Fruit fly (Drosophila melanogaster) whole organism, embryonic: Measurements from ENCODE around the gene ETHR.

Experiments
- Aef1 ChIP-seq: fragments of 200-800 bp; sonication (Bioruptor generic); IDR thresholded peaks from 3 replicates; pipeline ENCODE4 v1.3.6; 2022; ENCODE audit warnings: missing biosample characterization, missing genetic modification characterization
- CG10209 ChIP-seq: fragments of 200-800 bp; sonication (Bioruptor generic); optimal IDR thresholded peaks from 3 replicates; lab custom pipeline; 2017; ENCODE audit warnings: missing biosample characterization, mild to moderate bottlenecking, missing genetic modification characterization, missing genetic modification reagents
- CG11504 ChIP-seq: fragments of 200-800 bp; sonication (Bioruptor generic); optimal IDR thresholded peaks from 3 replicates; lab custom pipeline; 2019; ENCODE audit warnings: missing biosample characterization, mild to moderate bottlenecking, missing genetic modification characterization, moderate library complexity
- CG12769 ChIP-seq: fragments of 200-800 bp; sonication (Bioruptor generic); optimal IDR thresholded peaks from 2 replicates; lab custom pipeline; 2019; ENCODE audit warnings: missing biosample characterization, mild to moderate bottlenecking, missing genetic modification characterization, moderate library complexity
- CG13296 ChIP-seq: fragments of 200-800 bp; sonication (Bioruptor generic); optimal IDR thresholded peaks from 3 replicates; lab custom pipeline; 2018; ENCODE audit warnings: missing biosample characterization, mild to moderate bottlenecking, missing genetic modification characterization
- CG13624 ChIP-seq: fragments of 200-800 bp; sonication (Bioruptor generic); optimal IDR thresholded peaks from 2 replicates; lab custom pipeline; 2016; ENCODE audit warnings: missing biosample characterization, missing genetic modification characterization
- CG13894 ChIP-seq: fragments of 200-800 bp; sonication (Bioruptor generic); optimal IDR thresholded peaks from 3 replicates; lab custom pipeline; 2018; ENCODE audit warnings: missing biosample characterization, mild to moderate bottlenecking, missing genetic modification characterization, moderate library complexity
- CG14667 ChIP-seq: fragments of 200-800 bp; sonication (Bioruptor generic); IDR thresholded peaks from 2 replicates; pipeline ENCODE4 v1.3.6; 2022; ENCODE audit warnings: missing biosample characterization, missing genetic modification characterization
- CG15269 ChIP-seq: fragments of 200-800 bp; sonication (Bioruptor generic); optimal IDR thresholded peaks from 2 replicates; lab custom pipeline; 2018; ENCODE audit warnings: missing biosample characterization, mild to moderate bottlenecking, missing genetic modification characterization, moderate library complexity
- CG15514 ChIP-seq: fragments of 200-800 bp; sonication (Bioruptor generic); optimal IDR thresholded peaks from 3 replicates; lab custom pipeline; 2017; ENCODE audit warnings: missing biosample characterization, missing genetic modification characterization, mild to moderate bottlenecking, moderate library complexity, missing genetic modification reagents
- CG16815 ChIP-seq: fragments of 200-800 bp; sonication (Bioruptor generic); optimal IDR thresholded peaks from 3 replicates; lab custom pipeline; 2017; ENCODE audit warnings: missing biosample characterization, mild to moderate bottlenecking, missing genetic modification characterization
- CG17568 ChIP-seq: fragments of 200-800 bp; sonication (Bioruptor generic); optimal IDR thresholded peaks from 2 replicates; lab custom pipeline; 2018; ENCODE audit warnings: missing biosample characterization, mild to moderate bottlenecking, missing genetic modification characterization, moderate library complexity
- CG18262 ChIP-seq: fragments of 200-800 bp; optimal IDR thresholded peaks from 3 replicates; lab custom pipeline; 2019; ENCODE audit warnings: missing biosample characterization, mild to moderate bottlenecking, missing genetic modification characterization, moderate library complexity
- CG18619 ChIP-seq: fragments of 200-800 bp; sonication (Bioruptor generic); optimal IDR thresholded peaks from 3 replicates; lab custom pipeline; 2017; ENCODE audit warnings: missing biosample characterization, mild to moderate bottlenecking, missing genetic modification characterization
- CG2889 ChIP-seq: fragments of 200-800 bp; sonication (Bioruptor generic); IDR thresholded peaks from 3 replicates; pipeline ENCODE4 v1.3.6; 2022; ENCODE audit warnings: missing biosample characterization, missing genetic modification characterization
- CG3281 ChIP-seq: fragments of 200-800 bp; sonication (Bioruptor generic); optimal IDR thresholded peaks from 3 replicates; lab custom pipeline; 2017; ENCODE audit warnings: missing biosample characterization, mild to moderate bottlenecking, missing genetic modification characterization
- CG3407 ChIP-seq: fragments of 200-800 bp; sonication (Bioruptor generic); optimal IDR thresholded peaks from 2 replicates; lab custom pipeline; 2018; ENCODE audit warnings: missing biosample characterization, mild to moderate bottlenecking, missing genetic modification characterization
- CG6272 ChIP-seq: fragments of 200-800 bp; sonication (Bioruptor generic); IDR thresholded peaks from 2 replicates; pipeline ENCODE4 v1.3.6; 2022; ENCODE audit warnings: missing biosample characterization, missing genetic modification characterization
- CG6813 ChIP-seq: fragments of 200-800 bp; sonication (Bioruptor generic); optimal IDR thresholded peaks from 2 replicates; lab custom pipeline; 2017; ENCODE audit warnings: missing biosample characterization, missing genetic modification characterization, mild to moderate bottlenecking, moderate library complexity, missing genetic modification reagents
- CG7271 ChIP-seq: fragments of 200-800 bp; sonication (Bioruptor generic); optimal IDR thresholded peaks from 2 replicates; lab custom pipeline; 2018; ENCODE audit warnings: missing biosample characterization, mild to moderate bottlenecking, missing genetic modification characterization, moderate library complexity
- CG7839 ChIP-seq: fragments of 200-800 bp; sonication (Bioruptor generic); optimal IDR thresholded peaks from 3 replicates; lab custom pipeline; 2018; ENCODE audit warnings: missing biosample characterization, mild to moderate bottlenecking, missing genetic modification characterization, moderate library complexity
- CG8281 ChIP-seq: fragments of 200-800 bp; sonication (Bioruptor generic); optimal IDR thresholded peaks from 2 replicates; lab custom pipeline; 2018; ENCODE audit warnings: missing biosample characterization, mild to moderate bottlenecking, missing genetic modification characterization, moderate library complexity
- CG9797 ChIP-seq: fragments of 200-800 bp; sonication (Bioruptor generic); optimal IDR thresholded peaks from 3 replicates; lab custom pipeline; 2018; ENCODE audit warnings: missing biosample characterization, mild to moderate bottlenecking, missing genetic modification characterization
- Chrac-16 ChIP-seq: fragments of 200-800 bp; sonication (Bioruptor generic); optimal IDR thresholded peaks from 3 replicates; lab custom pipeline; 2016; ENCODE audit warnings: missing biosample characterization, missing genetic modification characterization
- CrebB ChIP-seq: fragments of 200-800 bp; sonication (Bioruptor generic); optimal IDR thresholded peaks from 3 replicates; lab custom pipeline; 2018; ENCODE audit warnings: missing biosample characterization, mild to moderate bottlenecking, missing genetic modification characterization
- D ChIP-seq, 2 experiments: fragments of 200-800 bp in 1 of 2; fragments of >200 bp in 1 of 2; sonication (Bioruptor generic) in 1 of 2; optimal IDR thresholded peaks; 2 replicates in 1 of 2; 3 replicates in 1 of 2; lab custom pipeline; 2017; ENCODE audit warnings: mild to moderate bottlenecking in 1 of 2, missing biosample characterization in 1 of 2, missing genetic modification characterization in 1 of 2, missing genetic modification reagents in 1 of 2
- D19B ChIP-seq: fragments of 200-800 bp; sonication (Bioruptor generic); optimal IDR thresholded peaks from 2 replicates; lab custom pipeline; 2017; ENCODE audit warnings: missing biosample characterization, mild to moderate bottlenecking, missing genetic modification characterization
- Eip74EF ChIP-seq, 2 experiments: fragments of 200-800 bp in 1 of 2; fragments of >200 bp in 1 of 2; sonication (Bioruptor generic) in 1 of 2; optimal IDR thresholded peaks; 2 replicates each; lab custom pipeline; 2017 to 2019; ENCODE audit warnings: missing biosample characterization in 2 of 2, missing genetic modification characterization in 2 of 2, mild to moderate bottlenecking in 1 of 2, moderate library complexity in 1 of 2
- Fer1 ChIP-seq: fragments of 200-800 bp; sonication (Bioruptor generic); optimal IDR thresholded peaks from 2 replicates; lab custom pipeline; 2017; ENCODE audit warnings: missing biosample characterization, mild to moderate bottlenecking, missing genetic modification characterization
- HLH4C ChIP-seq: fragments of 200-800 bp; sonication (Bioruptor generic); IDR thresholded peaks from 3 replicates; pipeline ENCODE4 v1.3.6; 2022; ENCODE audit warnings: missing biosample characterization, missing genetic modification characterization; ENCODE audit not compliant: partially characterized antibody
- HmgZ ChIP-seq: fragments of 200-800 bp; sonication (Bioruptor generic); optimal IDR thresholded peaks from 2 replicates; lab custom pipeline; 2018; ENCODE audit warnings: missing biosample characterization, mild to moderate bottlenecking, missing genetic modification characterization
- Hmr ChIP-seq: fragments of 200-800 bp; sonication (Bioruptor generic); optimal IDR thresholded peaks from 3 replicates; lab custom pipeline; 2017; ENCODE audit warnings: mild to moderate bottlenecking, missing biosample characterization, missing genetic modification reagents, missing genetic modification characterization
- Lhr ChIP-seq: fragments of 200-800 bp; sonication (Bioruptor generic); optimal IDR thresholded peaks from 3 replicates; lab custom pipeline; 2017; ENCODE audit warnings: mild to moderate bottlenecking, missing biosample characterization, missing genetic modification reagents, missing genetic modification characterization
- NC2α ChIP-seq: fragments of 200-800 bp; sonication (Bioruptor generic); optimal IDR thresholded peaks from 2 replicates; lab custom pipeline; 2016; ENCODE audit warnings: missing biosample characterization, missing genetic modification characterization
- PHDP ChIP-seq: fragments of 200-800 bp; sonication (Bioruptor generic); optimal IDR thresholded peaks from 3 replicates; lab custom pipeline; 2018; ENCODE audit warnings: missing biosample characterization, mild to moderate bottlenecking, missing genetic modification characterization, moderate library complexity
- Scr ChIP-seq: fragments of 200-800 bp; sonication (Bioruptor generic); IDR thresholded peaks from 2 replicates; pipeline ENCODE4 v1.3.6; 2022; ENCODE audit warnings: missing biosample characterization, missing genetic modification characterization; ENCODE audit not compliant: partially characterized antibody
- Sox100B ChIP-seq: fragments of 200-800 bp; sonication (Bioruptor generic); optimal IDR thresholded peaks from 3 replicates; lab custom pipeline; 2018; ENCODE audit warnings: missing biosample characterization, mild to moderate bottlenecking, missing genetic modification characterization
- chn ChIP-seq: fragments of 200-800 bp; sonication (Bioruptor generic); optimal IDR thresholded peaks from 2 replicates; lab custom pipeline; 2016; ENCODE audit warnings: missing biosample characterization, missing genetic modification characterization
- dm ChIP-seq: fragments of 200-800 bp; sonication (Bioruptor generic); optimal IDR thresholded peaks from 3 replicates; lab custom pipeline; 2016; ENCODE audit warnings: missing biosample characterization, missing genetic modification characterization
- dmrt99B ChIP-seq: fragments of 200-800 bp; sonication (Bioruptor generic); optimal IDR thresholded peaks from 2 replicates; lab custom pipeline; 2018; ENCODE audit warnings: missing biosample characterization, mild to moderate bottlenecking, missing genetic modification characterization, moderate library complexity
- gcm2 ChIP-seq: fragments of 200-800 bp; sonication (Bioruptor generic); optimal IDR thresholded peaks from 2 replicates; lab custom pipeline; 2016; ENCODE audit warnings: missing biosample characterization, missing genetic modification characterization
- lab ChIP-seq: fragments of 200-800 bp; sonication (Bioruptor generic); optimal IDR thresholded peaks from 3 replicates; lab custom pipeline; 2017; ENCODE audit warnings: missing biosample characterization, missing genetic modification characterization, mild to moderate bottlenecking, moderate library complexity, missing genetic modification reagents
- mirr ChIP-seq: fragments of 200-800 bp; sonication (Bioruptor generic); optimal IDR thresholded peaks from 3 replicates; lab custom pipeline; 2018; ENCODE audit warnings: missing biosample characterization, mild to moderate bottlenecking, missing genetic modification characterization
- nmo ChIP-seq: fragments of 200-800 bp; sonication (Bioruptor generic); optimal IDR thresholded peaks from 2 replicates; lab custom pipeline; 2018; ENCODE audit warnings: missing biosample characterization, mild to moderate bottlenecking, missing genetic modification characterization, moderate library complexity
- prd ChIP-seq, 3 experiments: fragments of >200 bp in 2 of 3; fragments of 200-800 bp in 1 of 3; sonication (Bioruptor generic) in 1 of 3; optimal IDR thresholded peaks in 2 of 3; IDR thresholded peaks in 1 of 3; 2 replicates in 2 of 3; 3 replicates in 1 of 3; pipeline versions ENCODE4 v1.3.6 to Lab custom; 2017 to 2022; ENCODE audit warnings: missing biosample characterization in 1 of 3, missing genetic modification characterization in 1 of 3
- sima ChIP-seq: fragments of 200-800 bp; sonication (Bioruptor generic); optimal IDR thresholded peaks from 2 replicates; lab custom pipeline; 2016; ENCODE audit warnings: missing biosample characterization, missing genetic modification characterization
- so ChIP-seq: fragments of 200-800 bp; sonication (Bioruptor generic); IDR thresholded peaks from 3 replicates; pipeline ENCODE4 v1.3.6; 2022; ENCODE audit warnings: missing biosample characterization, missing genetic modification characterization
- vvl ChIP-seq: fragments of 200-800 bp; sonication (Bioruptor generic); IDR thresholded peaks from 2 replicates; pipeline ENCODE4 v1.3.6; 2022; ENCODE audit warnings: missing biosample characterization, missing genetic modification characterization

The ETHR gene

DNA sequence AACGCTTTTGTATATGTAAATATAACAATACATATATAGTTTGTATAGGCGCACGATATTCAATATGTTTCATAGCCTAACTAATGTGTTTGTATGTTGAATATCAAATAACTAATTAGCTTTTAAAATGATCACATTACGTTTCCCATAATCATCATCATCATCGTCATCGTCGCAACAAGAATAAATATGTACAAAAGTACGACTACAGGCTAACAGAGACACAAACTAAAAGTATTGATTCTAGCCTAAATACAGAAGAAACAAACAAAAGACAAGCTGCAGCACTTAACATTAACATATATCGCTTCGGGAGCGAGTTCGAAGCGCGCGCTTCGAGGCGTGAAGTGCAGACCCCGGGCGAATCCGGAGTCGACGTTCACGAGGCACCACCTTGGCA, 24.4 kb downstream of the ETHR start (continued):
- TF ChIP-seq CG3407 (GFP tag; lab: Kevin White, UChicago) (peak; percentile 32), CG13296 (peak; percentile 70), chn (GFP tag; lab: Kevin White, UChicago) (no peak), sima (no peak), CG18619 (GFP tag; lab: Kevin White, UChicago) (peak; percentile 20), CG15514 (GFP tag; lab: Kevin White, UChicago) (peak; percentile 45), CG18262 (tag; lab: Kevin White, UChicago) (peak; percentile 8), nmo (GFP tag; lab: Kevin White, UChicago) (no peak), Eip74EF (GFP tag; optimal IDR thresholded peaks at IDR 0.05; lab: Kevin White, UChicago) (peak in 1 of 2 experiments; percentile 8), CrebB (peak; percentile 19), CG7839 (tag; lab: Kevin White, UChicago) (no peak), Chrac-16 (GFP tag; lab: Kevin White, UChicago) (no peak), PHDP (tag; lab: Kevin White, UChicago) (peak; percentile 48), CG13894 (no peak), CG10209 (GFP tag; lab: Kevin White, UChicago) (peak; percentile 18), Scr (GFP tag; lab: Robert Waterston, UW) (no peak), dmrt99B (peak; percentile 22), CG6813 (GFP tag; lab: Kevin White, UChicago) (peak; percentile 66), CG2889 (GFP tag; lab: Robert Waterston, UW) (no peak), CG12769 (tag; lab: Kevin White, UChicago) (peak; percentile 13), CG7271 (tag; lab: Kevin White, UChicago) (no peak), Hmr (peak; percentile 32), HmgZ (tag; lab: Kevin White, UChicago) (peak; percentile 17), mirr (GFP tag; lab: Kevin White, UChicago) (peak; percentile 62), lab (GFP tag; lab: Kevin White, UChicago) (peak; percentile 40), CG3281 (GFP tag; lab: Kevin White, UChicago) (peak; percentile 11), Aef1 (GFP tag; lab: Robert Waterston, UW) (no peak), Sox100B (GFP tag; lab: Kevin White, UChicago) (peak; percentile 16), CG8281 (tag; lab: Kevin White, UChicago) (peak; percentile 32), prd (optimal IDR thresholded peaks at IDR 0.05; lab: Kevin White, UChicago) (no peak), prd (GFP tag; IDR thresholded peaks at IDR 0.05; lab: Robert Waterston, UW) (no peak), CG17568 (GFP tag; lab: Kevin White, UChicago) (peak; percentile 66), Fer1 (GFP tag; lab: Kevin White, UChicago) (peak; percentile 42), CG14667 (GFP tag; lab: Robert Waterston, UW) (no peak), CG15269 (tag; lab: Kevin White, UChicago) (peak; percentile 17)

DNA sequence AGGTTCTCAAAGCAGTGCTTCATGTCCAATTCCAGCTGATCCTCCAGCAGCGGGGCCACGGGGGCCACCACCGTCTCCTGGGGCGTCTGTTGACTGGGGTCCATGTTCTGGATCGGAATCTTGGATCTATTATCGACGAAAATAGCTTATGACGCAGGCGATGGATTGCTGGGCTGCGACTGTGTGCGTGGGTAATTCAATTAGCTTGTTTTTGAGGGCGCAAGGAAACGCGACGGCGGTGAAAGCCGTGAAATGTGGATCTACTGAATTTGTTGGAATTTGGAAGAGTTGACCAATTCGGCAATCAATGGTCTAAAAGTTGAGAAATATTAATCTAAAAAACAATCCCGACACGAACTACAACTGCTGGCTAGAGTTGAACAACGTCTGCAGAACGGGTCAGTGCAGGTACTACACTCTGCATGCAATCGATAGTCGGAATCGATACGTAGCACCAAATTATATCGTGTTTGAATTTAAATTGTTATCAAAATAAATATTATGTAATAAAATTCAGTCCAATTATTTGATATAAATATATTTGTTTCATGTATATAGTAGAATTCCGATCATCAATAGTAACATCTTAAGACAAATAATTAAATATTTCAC, 26.7 kb downstream of the ETHR start, which contains the start of gene CG3308:
Gene CG3308 (minus strand): TSS at position 391 of the 612 bp plus-strand sequence.
- TF ChIP-seq vvl (peak; percentile 58), CG16815 (GFP tag; lab: Kevin White, UChicago) (no peak), dm (GFP tag; lab: Kevin White, UChicago) (peak; percentile 29), D (optimal IDR thresholded peaks at IDR 0.05; lab: Kevin White, UChicago) (no peak), D (GFP tag; optimal IDR thresholded peaks at IDR 0.05; lab: Kevin White, UChicago) (no peak), HLH4C (GFP tag; lab: Robert Waterston, UW) (peak; percentile 80), D19B (GFP tag; lab: Kevin White, UChicago) (no peak), CG6272 (GFP tag; lab: Robert Waterston, UW) (peak; percentile 19; the same call in 1 of the 2 replicates), CG13624 (peak; percentile 70), so (GFP tag; lab: Robert Waterston, UW) (no peak), Lhr (GFP tag; lab: Kevin White, UChicago) (no peak), NC2α (GFP tag; lab: Kevin White, UChicago) (no peak), gcm2 (GFP tag; lab: Kevin White, UChicago) (no peak), CG11504 (tag; lab: Kevin White, UChicago) (no peak), CG9797 (GFP tag; lab: Kevin White, UChicago) (peak; percentile 36)
